Fruit fly (Drosophila melanogaster) whole organism, embryonic: ENCODE results near the gene mAChR-C.

Source experiments
- Ada2b ChIP-seq: fragments of 200-800 bp; sonication (Bioruptor generic); IDR thresholded peaks from 2 replicates; pipeline ENCODE4 v1.3.6; 2022; ENCODE audit warnings: missing biosample characterization, missing genetic modification characterization
- Aef1 ChIP-seq: fragments of 200-800 bp; sonication (Bioruptor generic); IDR thresholded peaks from 3 replicates; pipeline ENCODE4 v1.3.6; 2022; ENCODE audit warnings: missing biosample characterization, missing genetic modification characterization
- Atf-2 ChIP-seq: fragments of 200-800 bp; sonication (Bioruptor generic); optimal IDR thresholded peaks from 2 replicates; lab custom pipeline; 2016; ENCODE audit warnings: missing biosample characterization, missing genetic modification characterization
- Bdp1 ChIP-seq: fragments of 200-800 bp; sonication (Bioruptor generic); optimal IDR thresholded peaks from 3 replicates; lab custom pipeline; 2016; ENCODE audit warnings: missing biosample characterization, missing genetic modification characterization
- CG10462 ChIP-seq: fragments of 200-800 bp; sonication (Bioruptor generic); optimal IDR thresholded peaks from 2 replicates; lab custom pipeline; 2016; ENCODE audit warnings: missing biosample characterization, missing genetic modification characterization
- CG11398 ChIP-seq: fragments of 200-800 bp; sonication (Bioruptor generic); optimal IDR thresholded peaks from 2 replicates; lab custom pipeline; 2016; ENCODE audit warnings: missing biosample characterization, missing genetic modification characterization
- CG12769 ChIP-seq: fragments of 200-800 bp; sonication (Bioruptor generic); optimal IDR thresholded peaks from 2 replicates; lab custom pipeline; 2019; ENCODE audit warnings: missing biosample characterization, mild to moderate bottlenecking, missing genetic modification characterization, moderate library complexity
- CG13287 ChIP-seq: fragments of 200-800 bp; sonication (Bioruptor generic); IDR thresholded peaks from 2 replicates; pipeline ENCODE4 v1.3.6; 2022; ENCODE audit warnings: missing biosample characterization, missing genetic modification characterization; ENCODE audit not compliant: partially characterized antibody
- CG14667 ChIP-seq: fragments of 200-800 bp; sonication (Bioruptor generic); IDR thresholded peaks from 2 replicates; pipeline ENCODE4 v1.3.6; 2022; ENCODE audit warnings: missing biosample characterization, missing genetic modification characterization
- CG14860 ChIP-seq: fragments of 200-800 bp; sonication (Bioruptor generic); IDR thresholded peaks from 3 replicates; pipeline ENCODE4 v1.3.6; 2022; ENCODE audit warnings: missing biosample characterization, missing genetic modification characterization; ENCODE audit not compliant: partially characterized antibody
- CG15696 ChIP-seq: fragments of 200-800 bp; sonication (Bioruptor generic); optimal IDR thresholded peaks from 2 replicates; lab custom pipeline; 2019; ENCODE audit warnings: missing biosample characterization, mild to moderate bottlenecking, missing genetic modification characterization, moderate library complexity
- CG1602 ChIP-seq: fragments of 200-800 bp; sonication (Bioruptor generic); optimal IDR thresholded peaks from 3 replicates; lab custom pipeline; 2016; ENCODE audit warnings: missing biosample characterization, missing genetic modification characterization
- CG17912 ChIP-seq: fragments of 200-800 bp; sonication (Bioruptor generic); optimal IDR thresholded peaks from 2 replicates; lab custom pipeline; 2018; ENCODE audit warnings: missing biosample characterization, mild to moderate bottlenecking, missing genetic modification characterization
- CG18619 ChIP-seq: fragments of 200-800 bp; sonication (Bioruptor generic); optimal IDR thresholded peaks from 3 replicates; lab custom pipeline; 2017; ENCODE audit warnings: missing biosample characterization, mild to moderate bottlenecking, missing genetic modification characterization
- CG18764 ChIP-seq: fragments of 200-800 bp; sonication (Bioruptor generic); optimal IDR thresholded peaks from 3 replicates; lab custom pipeline; 2016; ENCODE audit warnings: missing biosample characterization, missing genetic modification characterization
- CG3838 ChIP-seq: fragments of 200-800 bp; sonication (Bioruptor generic); optimal IDR thresholded peaks from 3 replicates; lab custom pipeline; 2016; ENCODE audit warnings: missing biosample characterization, missing genetic modification characterization
- CG6254 ChIP-seq: fragments of 200-800 bp; sonication (Bioruptor generic); optimal IDR thresholded peaks from 3 replicates; lab custom pipeline; 2017; ENCODE audit warnings: mild to moderate bottlenecking, missing biosample characterization, missing genetic modification reagents, missing genetic modification characterization
- CG7357 ChIP-seq: fragments of 200-800 bp; sonication (Bioruptor generic); IDR thresholded peaks from 3 replicates; pipeline ENCODE4 v1.3.6; 2022; ENCODE audit warnings: missing biosample characterization, missing genetic modification characterization
- CG9797 ChIP-seq: fragments of 200-800 bp; sonication (Bioruptor generic); optimal IDR thresholded peaks from 3 replicates; lab custom pipeline; 2018; ENCODE audit warnings: missing biosample characterization, mild to moderate bottlenecking, missing genetic modification characterization
- CG9817 ChIP-seq: fragments of 200-800 bp; sonication (Bioruptor generic); optimal IDR thresholded peaks from 2 replicates; lab custom pipeline; 2018; ENCODE audit warnings: missing biosample characterization, mild to moderate bottlenecking, missing genetic modification characterization, moderate library complexity
- CHES-1-like ChIP-seq: fragments of 200-800 bp; sonication (Bioruptor generic); optimal IDR thresholded peaks from 2 replicates; lab custom pipeline; 2016; ENCODE audit warnings: missing biosample characterization, missing genetic modification characterization
- Dad ChIP-seq: fragments of 200-800 bp; sonication (Bioruptor generic); optimal IDR thresholded peaks from 3 replicates; lab custom pipeline; 2016; ENCODE audit warnings: missing biosample characterization, missing genetic modification characterization
- Dref ChIP-seq: fragments of 200-800 bp; sonication (Bioruptor generic); IDR thresholded peaks from 2 replicates; pipeline ENCODE4 v1.3.6; 2022; ENCODE audit warnings: missing biosample characterization, missing genetic modification characterization
- Ets97D ChIP-seq: fragments of 200-800 bp; sonication (Bioruptor generic); optimal IDR thresholded peaks from 3 replicates; lab custom pipeline; 2016; ENCODE audit warnings: missing biosample characterization, missing genetic modification characterization
- Fer2 ChIP-seq: fragments of 200-800 bp; sonication (Bioruptor generic); optimal IDR thresholded peaks from 2 replicates; lab custom pipeline; 2018; ENCODE audit warnings: missing biosample characterization, mild to moderate bottlenecking, missing genetic modification characterization, moderate library complexity
- Hey ChIP-seq: fragments of 200-800 bp; sonication (Bioruptor generic); optimal IDR thresholded peaks from 3 replicates; lab custom pipeline; 2018; ENCODE audit warnings: missing biosample characterization, mild to moderate bottlenecking, missing genetic modification characterization
- Hmx ChIP-seq: fragments of 200-800 bp; sonication (Bioruptor generic); optimal IDR thresholded peaks from 2 replicates; lab custom pipeline; 2016; ENCODE audit warnings: missing biosample characterization, missing genetic modification characterization
- Lhr ChIP-seq: fragments of 200-800 bp; sonication (Bioruptor generic); optimal IDR thresholded peaks from 3 replicates; lab custom pipeline; 2017; ENCODE audit warnings: mild to moderate bottlenecking, missing biosample characterization, missing genetic modification reagents, missing genetic modification characterization
- Mad ChIP-seq: fragments of 200-800 bp; sonication (Bioruptor generic); optimal IDR thresholded peaks from 2 replicates; lab custom pipeline; 2016; ENCODE audit warnings: missing biosample characterization, missing genetic modification characterization
- NFAT ChIP-seq: fragments of 200-800 bp; sonication (Bioruptor generic); IDR thresholded peaks from 2 replicates; pipeline ENCODE4 v1.3.6; 2022; ENCODE audit warnings: missing biosample characterization, missing genetic modification characterization
- Sry-δ ChIP-seq: fragments of 200-800 bp; sonication (Bioruptor generic); optimal IDR thresholded peaks from 2 replicates; lab custom pipeline; 2016; ENCODE audit warnings: missing biosample characterization, missing genetic modification characterization
- Tbp ChIP-seq: fragments of >200 bp; optimal IDR thresholded peaks from 2 replicates; lab custom pipeline; 2018; ENCODE audit warnings: missing biosample characterization, missing genetic modification characterization
- Xrp1 ChIP-seq: fragments of 200-800 bp; sonication (Bioruptor generic); IDR thresholded peaks from 2 replicates; pipeline ENCODE4 v1.3.6; 2022; ENCODE audit warnings: missing biosample characterization, missing genetic modification characterization
- al ChIP-seq: fragments of 200-800 bp; sonication (Bioruptor generic); IDR thresholded peaks from 2 replicates; pipeline ENCODE4 v1.3.6; 2022; ENCODE audit warnings: missing biosample characterization, missing genetic modification characterization
- ara ChIP-seq: fragments of 200-800 bp; sonication (Bioruptor generic); IDR thresholded peaks from 2 replicates; pipeline ENCODE4 v1.3.6; 2022; ENCODE audit warnings: missing biosample characterization, missing genetic modification characterization
- bcd ChIP-seq: fragments of 200-800 bp; sonication (Bioruptor generic); optimal IDR thresholded peaks from 2 replicates; lab custom pipeline; 2017; ENCODE audit warnings: missing biosample characterization, mild to moderate bottlenecking, missing genetic modification characterization
- cas ChIP-seq: fragments of 200-800 bp; sonication (Bioruptor generic); IDR thresholded peaks from 2 replicates; pipeline ENCODE4 v1.3.6; 2022; ENCODE audit warnings: missing biosample characterization, missing genetic modification characterization
- dpn ChIP-seq, 2 experiments: fragments of 200-800 bp; sonication (Bioruptor generic); optimal IDR thresholded peaks; 3 replicates each; lab custom pipeline; 2016; ENCODE audit warnings: missing biosample characterization in 2 of 2, missing genetic modification characterization in 2 of 2
- kni ChIP-seq: fragments of 200-800 bp; sonication (Bioruptor generic); optimal IDR thresholded peaks from 3 replicates; lab custom pipeline; 2017; ENCODE audit warnings: mild to moderate bottlenecking, missing biosample characterization, missing genetic modification reagents, missing genetic modification characterization
- lbe ChIP-seq: fragments of 200-800 bp; sonication (Bioruptor generic); optimal IDR thresholded peaks from 2 replicates; lab custom pipeline; 2016; ENCODE audit warnings: missing biosample characterization, mild to moderate bottlenecking, missing genetic modification characterization
- luna ChIP-seq: fragments of 200-800 bp; sonication (Bioruptor generic); optimal IDR thresholded peaks from 2 replicates; lab custom pipeline; 2016; ENCODE audit warnings: missing biosample characterization, missing genetic modification characterization
- nau ChIP-seq: fragments of 200-800 bp; sonication (Bioruptor generic); optimal IDR thresholded peaks from 3 replicates; lab custom pipeline; 2017; ENCODE audit warnings: missing biosample characterization, mild to moderate bottlenecking, missing genetic modification characterization, missing genetic modification reagents
- onecut ChIP-seq: fragments of 200-800 bp; sonication (Bioruptor generic); IDR thresholded peaks from 2 replicates; pipeline ENCODE4 v1.3.6; 2022; ENCODE audit warnings: missing biosample characterization, missing genetic modification characterization
- org-1 ChIP-seq: fragments of 200-800 bp; sonication (Bioruptor generic); optimal IDR thresholded peaks from 2 replicates; lab custom pipeline; 2017; ENCODE audit warnings: missing biosample characterization, missing genetic modification characterization
- psq ChIP-seq: fragments of 200-800 bp; sonication (Bioruptor generic); optimal IDR thresholded peaks from 2 replicates; lab custom pipeline; 2017; ENCODE audit warnings: missing biosample characterization, missing genetic modification characterization
- ro ChIP-seq: fragments of 200-800 bp; sonication (Bioruptor generic); IDR thresholded peaks from 2 replicates; pipeline ENCODE4 v1.3.6; 2022; ENCODE audit warnings: missing biosample characterization, missing genetic modification characterization
- tna ChIP-seq: fragments of 200-800 bp; sonication (Bioruptor generic); IDR thresholded peaks from 2 replicates; pipeline ENCODE4 v1.3.6; 2022; ENCODE audit warnings: missing biosample characterization, missing genetic modification characterization; ENCODE audit not compliant: partially characterized antibody
- twi ChIP-seq: fragments of 200-800 bp; optimal IDR thresholded peaks from 2 replicates; lab custom pipeline; 2019; ENCODE audit warnings: missing biosample characterization, mild to moderate bottlenecking, missing genetic modification characterization, moderate library complexity
- vvl ChIP-seq: fragments of 200-800 bp; sonication (Bioruptor generic); IDR thresholded peaks from 2 replicates; pipeline ENCODE4 v1.3.6; 2022; ENCODE audit warnings: missing biosample characterization, missing genetic modification characterization
- wek ChIP-seq: fragments of 200-800 bp; sonication (Bioruptor generic); optimal IDR thresholded peaks from 3 replicates; lab custom pipeline; 2018; ENCODE audit warnings: missing biosample characterization, mild to moderate bottlenecking, missing genetic modification characterization, moderate library complexity

The mAChR-C gene

dm6 chrX:6863289-6863938 lies 30.9 kb upstream of the mAChR-C start, which contains the start of gene CG43736 (continued):
- TF ChIP-seq CG7357: peak; percentile 78
- peak; percentile 83 for TF ChIP-seq Bdp1 (GFP tag; lab: Kevin White, UChicago)
- TF ChIP-seq psq: no peak
- peak; percentile 69 for TF ChIP-seq CG3838 (GFP tag; lab: Kevin White, UChicago)
- peak; percentile 92 for TF ChIP-seq CG15696 (tag; lab: Kevin White, UChicago)
- peak; percentile 95 for TF ChIP-seq nau
- peak; percentile 60 for TF ChIP-seq Sry-δ (GFP tag; lab: Kevin White, UChicago)
- TF ChIP-seq Mad (GFP tag; lab: Kevin White, UChicago): peak; percentile 85
- peak; percentile 93 for TF ChIP-seq CG18619 (GFP tag; lab: Kevin White, UChicago)
- TF ChIP-seq CG13287 (GFP tag; lab: Robert Waterston, UW): no peak
- TF ChIP-seq al (GFP tag; lab: Robert Waterston, UW): peak; percentile 84
- TF ChIP-seq luna (GFP tag; lab: Kevin White, UChicago): peak; percentile 83
- peak; percentile 84 for TF ChIP-seq Lhr (GFP tag; lab: Kevin White, UChicago)
- peak; percentile 85 for TF ChIP-seq ara (GFP tag; lab: Robert Waterston, UW)
- TF ChIP-seq Aef1 (GFP tag; lab: Robert Waterston, UW): peak; percentile 87
- peak; percentile 88 for TF ChIP-seq Dad (GFP tag; lab: Kevin White, UChicago)
- peak; percentile 88 for TF ChIP-seq Hmx (GFP tag; lab: Kevin White, UChicago)
- TF ChIP-seq NFAT (GFP tag; lab: Robert Waterston, UW): peak; percentile 68; the same call in 1 of the 2 replicates
- peak; percentile 64 for TF ChIP-seq Ets97D (GFP tag; lab: Kevin White, UChicago)
- peak; percentile 89 for TF ChIP-seq Ada2b (GFP tag; lab: Robert Waterston, UW)
- no peak for TF ChIP-seq Tbp
- TF ChIP-seq CG17912 (GFP tag; lab: Kevin White, UChicago): peak; percentile 83
- peak; percentile 35 for TF ChIP-seq CG9797 (GFP tag; lab: Kevin White, UChicago)
- peak; percentile 88 for TF ChIP-seq CHES-1-like
- peak; percentile 52; the same call in 1 of the 2 replicates for TF ChIP-seq ro (GFP tag; lab: Robert Waterston, UW)
- peak; percentile 90 for TF ChIP-seq CG1602 (GFP tag; lab: Kevin White, UChicago)
- no peak for TF ChIP-seq CG14860 (GFP tag; lab: Robert Waterston, UW)
- peak; percentile 96 for TF ChIP-seq CG9817
- peak; percentile 78 for TF ChIP-seq Hey (tag; lab: Kevin White, UChicago)
- TF ChIP-seq Atf-2 (GFP tag; lab: Kevin White, UChicago): peak; percentile 93
- peak; percentile 71 for TF ChIP-seq kni (GFP tag; lab: Kevin White, UChicago)
- TF ChIP-seq org-1: peak; percentile 94
- peak; percentile 82 for TF ChIP-seq CG6254 (GFP tag; lab: Kevin White, UChicago)
- peak; percentile 69 for TF ChIP-seq cas (GFP tag; lab: Robert Waterston, UW)
- TF ChIP-seq CG14667 (GFP tag; lab: Robert Waterston, UW): peak; percentile 76
- peak; percentile 94 for TF ChIP-seq dpn (GFP tag; optimal IDR thresholded peaks at IDR 0.05; lab: Kevin White, UChicago)
- TF ChIP-seq CG10462: peak; percentile 88
- TF ChIP-seq CG11398 (GFP tag; lab: Kevin White, UChicago): peak; percentile 85
- peak; percentile 91 for TF ChIP-seq Xrp1 (GFP tag; lab: Robert Waterston, UW)
- TF ChIP-seq tna (GFP tag; lab: Robert Waterston, UW): no peak
- TF ChIP-seq Dref: no peak
- peak; percentile 84 for TF ChIP-seq onecut (GFP tag; lab: Robert Waterston, UW)
- peak; percentile 91 for TF ChIP-seq twi
- TF ChIP-seq lbe (GFP tag; lab: Kevin White, UChicago): peak; percentile 78
- peak; percentile 95 for TF ChIP-seq bcd (GFP tag; lab: Kevin White, UChicago)
- peak; percentile 78 for TF ChIP-seq wek (GFP tag; lab: Kevin White, UChicago)
- TF ChIP-seq CG12769 (tag; lab: Kevin White, UChicago): peak; percentile 97
- TF ChIP-seq vvl: peak; percentile 87
- TF ChIP-seq Fer2 (tag; lab: Kevin White, UChicago): peak; percentile 92
- TF ChIP-seq CG18764 (GFP tag; lab: Kevin White, UChicago): peak; percentile 89
